Fruit fly (Drosophila melanogaster): ENCODE results near the gene CG46458.

- no peak for TF ChIP-seq Mio (GFP tag; optimal IDR thresholded peaks at IDR 0.05)
- TF ChIP-seq h (GFP tag; optimal IDR thresholded peaks at IDR 0.05), result peak; percentile 18
- no peak for TF ChIP-seq CG32264 (GFP tag; optimal IDR thresholded peaks at IDR 0.05)
- TF ChIP-seq rgr (GFP tag; optimal IDR thresholded peaks at IDR 0.05), result no peak
- TF ChIP-seq pan (optimal IDR thresholded peaks at IDR 0.05), result no peak
Measured at dm6 chr3R:6968427-6968826, 10.3 kb upstream of the CG46458 start.

Measured in whole organism, wandering third instar larva.